Fruit fly (Drosophila melanogaster): ENCODE data around the gene AP-2mu.

DNA sequence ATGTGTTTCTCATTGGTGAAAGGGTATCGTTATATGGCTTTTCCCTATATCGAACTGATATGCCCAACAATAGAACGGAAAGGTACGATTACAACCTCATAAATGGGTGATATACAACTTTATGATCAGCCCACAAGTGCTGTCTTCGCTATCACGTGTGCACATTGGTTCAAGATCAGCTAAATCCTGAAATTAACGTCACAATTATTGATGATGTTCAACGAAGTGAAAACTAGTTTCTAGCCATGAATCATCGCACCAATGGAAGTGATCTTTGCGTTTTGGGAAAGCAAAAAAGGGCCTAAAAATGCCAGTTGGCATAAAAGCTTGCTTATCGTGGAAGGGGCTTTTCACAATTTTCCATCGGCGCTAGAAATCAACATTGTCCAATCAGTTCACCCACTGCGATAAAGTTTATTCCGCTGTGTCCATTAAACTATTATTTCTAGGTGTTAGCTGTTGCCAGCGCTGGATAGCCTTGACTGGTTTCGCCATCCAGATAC, 2.4 kb downstream of the AP-2mu start, which contains the start of gene CG7054:
- no peak for TF ChIP-seq h (optimal IDR thresholded peaks at IDR 0.05)
- no peak for TF ChIP-seq Sin3A (optimal IDR thresholded peaks at IDR 0.05)
- no peak for TF ChIP-seq Myc (optimal IDR thresholded peaks at IDR 0.05)
- TF ChIP-seq psq (optimal IDR thresholded peaks at IDR 0.05): no peak
- no peak for TF ChIP-seq insv (optimal IDR thresholded peaks at IDR 0.05)
